Worm (Caenorhabditis elegans): ENCODE measurements around the gene EGAP5.1.

- TF ChIP-seq nhr-237 (tag; optimal IDR thresholded peaks at IDR 0.05) = no peak
- TF ChIP-seq pha-4 (tag; optimal IDR thresholded peaks at IDR 0.05) = no peak
- no peak for TF ChIP-seq elt-1 (tag; optimal IDR thresholded peaks at IDR 0.05; ENCODE audit: borderline replicate concordance, insufficient read depth)
- TF ChIP-seq elt-3 (tag; optimal IDR thresholded peaks at IDR 0.05) = no peak
- no peak for TF ChIP-seq mep-1 (tag; optimal IDR thresholded peaks at IDR 0.05)
- no peak for TF ChIP-seq mab-5 (tag; optimal IDR thresholded peaks at IDR 0.05)
- no peak for TF ChIP-seq lsy-2 (tag; optimal IDR thresholded peaks at IDR 0.05)
- no peak for TF ChIP-seq nhr-76 (tag; optimal IDR thresholded peaks at IDR 0.05)
- no peak for TF ChIP-seq snpc-4 (tag; optimal IDR thresholded peaks at IDR 0.05)
These were observed 40.5 kb upstream of the EGAP5.1 start for ce11 chrX:5122369-5122768.

All from whole organism, mixed stage, embryonic.